Fruit fly (Drosophila melanogaster) whole organism, prepupa: ENCODE measurements around the gene CG10038.

Source experiments
- Eip75B ChIP-seq: fragments of 200-800 bp; sonication (Bioruptor generic); optimal IDR thresholded peaks from 3 replicates; lab custom pipeline; 2016; ENCODE audit warnings: missing biosample characterization, missing genetic modification characterization
- Lpt ChIP-seq: fragments of 200-800 bp; sonication (Bioruptor generic); optimal IDR thresholded peaks from 3 replicates; lab custom pipeline; 2016; ENCODE audit warnings: missing biosample characterization, missing genetic modification characterization
- Met ChIP-seq: fragments of 200-800 bp; sonication (Bioruptor generic); optimal IDR thresholded peaks from 3 replicates; lab custom pipeline; 2016; ENCODE audit warnings: missing biosample characterization, missing genetic modification characterization

DNA sequence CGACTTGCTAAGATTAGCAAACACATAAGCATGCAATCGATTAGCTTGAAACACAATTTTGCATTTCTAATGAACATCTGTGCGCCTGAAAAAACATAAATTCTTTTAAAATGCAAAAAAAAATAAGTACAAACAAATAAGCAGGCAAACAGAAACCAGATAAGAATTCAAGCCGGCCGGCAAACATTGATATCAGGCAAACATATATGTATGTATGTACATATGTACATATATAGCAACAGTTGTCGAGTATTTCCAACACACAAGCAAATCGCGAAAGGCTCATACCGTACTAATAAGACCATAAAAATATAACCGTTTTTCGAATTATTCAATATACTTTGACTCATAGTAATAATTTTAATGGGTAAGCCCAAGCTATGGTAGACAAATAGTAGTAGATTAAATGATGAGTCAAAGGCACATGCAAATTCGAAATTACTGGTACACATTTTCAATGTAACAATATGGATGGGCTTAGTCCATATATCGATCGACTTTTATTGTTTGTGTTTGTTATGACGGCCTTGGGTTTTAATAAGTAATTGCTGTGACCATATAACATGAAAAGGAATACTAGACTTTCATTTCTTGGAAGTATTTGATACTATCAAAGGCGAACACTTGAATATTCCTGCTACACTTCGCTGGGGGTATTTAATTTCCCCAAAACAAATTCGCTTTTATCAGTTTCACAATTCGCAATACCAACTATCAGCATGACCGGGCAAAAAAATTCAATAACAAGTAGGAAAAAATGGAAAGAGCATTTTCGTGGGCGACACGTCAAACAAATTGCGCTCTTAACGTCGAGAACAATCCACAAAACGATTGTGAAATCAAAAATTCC is 19.6 kb upstream of the CG10038 start:
- TF ChIP-seq Met (GFP tag; lab: Kevin White, UChicago): no peak
- no peak for TF ChIP-seq Lpt (GFP tag; lab: Kevin White, UChicago)
- TF ChIP-seq Eip75B: no peak
